Fruit fly (Drosophila melanogaster) whole organism, embryonic: Measurements from ENCODE around the gene CG34297.

Source experiments
- ATbp ChIP-seq: fragments of 200-800 bp; sonication (Bioruptor generic); optimal IDR thresholded peaks from 2 replicates; lab custom pipeline; 2017; ENCODE audit warnings: missing biosample characterization, mild to moderate bottlenecking, missing genetic modification characterization, missing genetic modification reagents
- Antp ChIP-seq: fragments of 200-800 bp; sonication (Bioruptor generic); optimal IDR thresholded peaks from 3 replicates; lab custom pipeline; 2016; ENCODE audit warnings: missing biosample characterization, missing genetic modification characterization
- Atf3 ChIP-seq: fragments of 200-800 bp; sonication (Bioruptor generic); optimal IDR thresholded peaks from 3 replicates; lab custom pipeline; 2016; ENCODE audit warnings: missing biosample characterization, missing genetic modification characterization
- Atf6 ChIP-seq: fragments of 200-800 bp; sonication (Bioruptor generic); IDR thresholded peaks from 2 replicates; pipeline ENCODE4 v1.3.6; 2022; ENCODE audit warnings: missing biosample characterization, missing genetic modification characterization
- CG10321 ChIP-seq: fragments of 200-800 bp; sonication (Bioruptor generic); IDR thresholded peaks from 2 replicates; pipeline ENCODE4 v1.3.6; 2022; ENCODE audit warnings: missing biosample characterization, missing genetic modification characterization
- CG12744 ChIP-seq: fragments of 200-800 bp; sonication (Bioruptor generic); optimal IDR thresholded peaks from 2 replicates; lab custom pipeline; 2016; ENCODE audit warnings: missing biosample characterization, missing genetic modification characterization
- CG14014 ChIP-seq: fragments of 200-800 bp; sonication (Bioruptor generic); IDR thresholded peaks from 2 replicates; pipeline ENCODE4 v1.3.6; 2022; ENCODE audit warnings: missing biosample characterization, missing genetic modification characterization
- CG1603 ChIP-seq: fragments of 200-800 bp; sonication (Bioruptor generic); optimal IDR thresholded peaks from 2 replicates; lab custom pipeline; 2019; ENCODE audit warnings: missing biosample characterization, mild to moderate bottlenecking, missing genetic modification characterization, moderate library complexity
- CG17359 ChIP-seq: fragments of 200-800 bp; sonication (Bioruptor generic); optimal IDR thresholded peaks from 3 replicates; lab custom pipeline; 2018; ENCODE audit warnings: missing biosample characterization, mild to moderate bottlenecking, missing genetic modification characterization, moderate library complexity
- CG17912 ChIP-seq: fragments of 200-800 bp; sonication (Bioruptor generic); optimal IDR thresholded peaks from 2 replicates; lab custom pipeline; 2018; ENCODE audit warnings: missing biosample characterization, mild to moderate bottlenecking, missing genetic modification characterization
- CG2875 ChIP-seq: fragments of 200-800 bp; sonication (Bioruptor generic); optimal IDR thresholded peaks from 2 replicates; lab custom pipeline; 2017; ENCODE audit warnings: missing biosample characterization, mild to moderate bottlenecking, missing genetic modification characterization, missing genetic modification reagents
- CG6654 ChIP-seq: fragments of 200-800 bp; sonication (Bioruptor generic); optimal IDR thresholded peaks from 2 replicates; lab custom pipeline; 2017; ENCODE audit warnings: missing biosample characterization, mild to moderate bottlenecking, missing genetic modification characterization
- CG7745 ChIP-seq: fragments of 200-800 bp; sonication (Bioruptor generic); optimal IDR thresholded peaks from 2 replicates; lab custom pipeline; 2018; ENCODE audit warnings: missing biosample characterization, mild to moderate bottlenecking, missing genetic modification characterization, moderate library complexity
- CG8290 ChIP-seq, 3 experiments: fragments of 200-800 bp; sonication (Bioruptor generic); optimal IDR thresholded peaks; 2 replicates each; lab custom pipeline; 2016 to 2019; ENCODE audit warnings: missing biosample characterization in 3 of 3, missing genetic modification characterization in 3 of 3, mild to moderate bottlenecking in 2 of 3, moderate library complexity in 1 of 3
- CHES-1-like ChIP-seq: fragments of 200-800 bp; sonication (Bioruptor generic); optimal IDR thresholded peaks from 2 replicates; lab custom pipeline; 2016; ENCODE audit warnings: missing biosample characterization, missing genetic modification characterization
- CTCF ChIP-seq: fragments of 200-800 bp; sonication (Bioruptor generic); optimal IDR thresholded peaks from 2 replicates; lab custom pipeline; 2017; ENCODE audit warnings: missing biosample characterization, mild to moderate bottlenecking, missing genetic modification characterization, moderate library complexity
- Dad ChIP-seq: fragments of 200-800 bp; sonication (Bioruptor generic); optimal IDR thresholded peaks from 3 replicates; lab custom pipeline; 2016; ENCODE audit warnings: missing biosample characterization, missing genetic modification characterization
- Hsf ChIP-seq: fragments of 200-800 bp; sonication (Bioruptor generic); optimal IDR thresholded peaks from 3 replicates; lab custom pipeline; 2016; ENCODE audit warnings: missing biosample characterization, missing genetic modification characterization
- Max ChIP-seq: fragments of 200-800 bp; sonication (Bioruptor generic); optimal IDR thresholded peaks from 2 replicates; lab custom pipeline; 2016; ENCODE audit warnings: missing biosample characterization, mild to moderate bottlenecking, missing genetic modification characterization
- Med ChIP-seq: fragments of 200-800 bp; sonication (Bioruptor generic); peaks from one replicate; lab custom pipeline; 2016; ENCODE audit warnings: missing biosample characterization, missing genetic modification characterization, mild to moderate bottlenecking, inconsistent platforms, moderate library complexity
- Opbp ChIP-seq: fragments of 200-800 bp; sonication (Bioruptor generic); IDR thresholded peaks from 3 replicates; pipeline ENCODE4 v1.3.6; 2022; ENCODE audit warnings: missing biosample characterization, missing genetic modification characterization; ENCODE audit not compliant: partially characterized antibody
- PHDP ChIP-seq: fragments of 200-800 bp; sonication (Bioruptor generic); optimal IDR thresholded peaks from 3 replicates; lab custom pipeline; 2018; ENCODE audit warnings: missing biosample characterization, mild to moderate bottlenecking, missing genetic modification characterization, moderate library complexity
- Poxn ChIP-seq: fragments of 200-800 bp; sonication (Bioruptor generic); IDR thresholded peaks from 2 replicates; pipeline ENCODE4 v1.3.6; 2022; ENCODE audit warnings: missing biosample characterization, missing genetic modification characterization
- Side ChIP-seq: fragments of 200-800 bp; sonication (Bioruptor generic); optimal IDR thresholded peaks from 2 replicates; lab custom pipeline; 2016; ENCODE audit warnings: missing biosample characterization, missing genetic modification characterization
- Ssrp ChIP-seq: fragments of 200-800 bp; sonication (Bioruptor generic); optimal IDR thresholded peaks from 2 replicates; lab custom pipeline; 2018; ENCODE audit warnings: missing biosample characterization, mild to moderate bottlenecking, missing genetic modification characterization, moderate library complexity
- Xbp1 ChIP-seq: fragments of 200-800 bp; sonication (Bioruptor generic); optimal IDR thresholded peaks from 3 replicates; lab custom pipeline; 2016; ENCODE audit warnings: missing biosample characterization, mild to moderate bottlenecking, missing genetic modification characterization
- Xrp1 ChIP-seq: fragments of 200-800 bp; sonication (Bioruptor generic); IDR thresholded peaks from 2 replicates; pipeline ENCODE4 v1.3.6; 2022; ENCODE audit warnings: missing biosample characterization, missing genetic modification characterization
- ash1 ChIP-seq: fragments of 200-800 bp; sonication (Bioruptor generic); optimal IDR thresholded peaks from 2 replicates; lab custom pipeline; 2018; ENCODE audit warnings: missing biosample characterization, mild to moderate bottlenecking, missing genetic modification characterization
- bigmax ChIP-seq: fragments of 200-800 bp; sonication (Bioruptor generic); optimal IDR thresholded peaks from 2 replicates; lab custom pipeline; 2018; ENCODE audit warnings: missing biosample characterization, mild to moderate bottlenecking, missing genetic modification characterization
- cas ChIP-seq: fragments of 200-800 bp; sonication (Bioruptor generic); IDR thresholded peaks from 2 replicates; pipeline ENCODE4 v1.3.6; 2022; ENCODE audit warnings: missing biosample characterization, missing genetic modification characterization
- cato ChIP-seq: fragments of 200-800 bp; sonication (Bioruptor generic); optimal IDR thresholded peaks from 2 replicates; lab custom pipeline; 2016; ENCODE audit warnings: missing biosample characterization, missing genetic modification characterization, borderline replicate concordance
- caup ChIP-seq: fragments of 200-800 bp; sonication (Bioruptor generic); optimal IDR thresholded peaks from 3 replicates; lab custom pipeline; 2017; ENCODE audit warnings: missing biosample characterization, mild to moderate bottlenecking, missing genetic modification characterization, moderate library complexity; ENCODE audit not compliant: severe bottlenecking
- chn ChIP-seq: fragments of 200-800 bp; sonication (Bioruptor generic); optimal IDR thresholded peaks from 2 replicates; lab custom pipeline; 2016; ENCODE audit warnings: missing biosample characterization, missing genetic modification characterization
- ci ChIP-seq: fragments of 200-800 bp; sonication (Bioruptor generic); IDR thresholded peaks from 3 replicates; pipeline ENCODE4 v1.3.6; 2022; ENCODE audit warnings: missing biosample characterization, missing genetic modification characterization
- da ChIP-seq: fragments of 200-800 bp; sonication (Bioruptor generic); optimal IDR thresholded peaks from 2 replicates; lab custom pipeline; 2016; ENCODE audit warnings: missing biosample characterization, missing genetic modification characterization
- dati ChIP-seq: fragments of 200-800 bp; sonication (Bioruptor generic); IDR thresholded peaks from 2 replicates; pipeline ENCODE4 v1.3.6; 2022; ENCODE audit warnings: missing biosample characterization, missing genetic modification characterization
- dysf ChIP-seq: fragments of 200-800 bp; sonication (Bioruptor generic); IDR thresholded peaks from 3 replicates; pipeline ENCODE4 v1.3.6; 2022; ENCODE audit warnings: missing biosample characterization, missing genetic modification characterization
- fd64A ChIP-seq: fragments of 200-800 bp; sonication (Bioruptor generic); optimal IDR thresholded peaks from 3 replicates; lab custom pipeline; 2018; ENCODE audit warnings: missing biosample characterization, mild to moderate bottlenecking, missing genetic modification characterization
- fru ChIP-seq: fragments of >200 bp; optimal IDR thresholded peaks from 2 replicates; lab custom pipeline; 2017
- gce ChIP-seq: fragments of 200-800 bp; sonication (Bioruptor generic); IDR thresholded peaks from 3 replicates; pipeline ENCODE4 v1.3.6; 2022; ENCODE audit warnings: missing biosample characterization, missing genetic modification characterization
- grau ChIP-seq: fragments of 200-800 bp; optimal IDR thresholded peaks from 3 replicates; lab custom pipeline; 2019; ENCODE audit warnings: missing biosample characterization, mild to moderate bottlenecking, missing genetic modification characterization, moderate library complexity
- gsb ChIP-seq: fragments of 200-800 bp; sonication (Bioruptor generic); IDR thresholded peaks from 2 replicates; pipeline ENCODE4 v1.3.6; 2022; ENCODE audit warnings: missing biosample characterization, missing genetic modification characterization
- psq ChIP-seq: fragments of 200-800 bp; sonication (Bioruptor generic); optimal IDR thresholded peaks from 2 replicates; lab custom pipeline; 2017; ENCODE audit warnings: missing biosample characterization, missing genetic modification characterization
- sc ChIP-seq, 3 experiments: fragments of >200 bp in 2 of 3; fragments of 200-800 bp in 1 of 3; sonication (Bioruptor generic) in 1 of 3; optimal IDR thresholded peaks; 2 replicates in 2 of 3; 3 replicates in 1 of 3; lab custom pipeline; 2017; ENCODE audit warnings: mild to moderate bottlenecking in 1 of 3, missing biosample characterization in 1 of 3, missing genetic modification characterization in 1 of 3, missing genetic modification reagents in 1 of 3
- scrt ChIP-seq: fragments of 200-800 bp; sonication (Bioruptor generic); optimal IDR thresholded peaks from 2 replicates; lab custom pipeline; 2018; ENCODE audit warnings: missing biosample characterization, mild to moderate bottlenecking, missing genetic modification characterization, moderate library complexity
- sens-2 ChIP-seq: fragments of 200-800 bp; sonication (Bioruptor generic); IDR thresholded peaks from 2 replicates; pipeline ENCODE4 v1.3.6; 2022; ENCODE audit warnings: missing biosample characterization, missing genetic modification characterization
- tgo ChIP-seq: fragments of 200-800 bp; sonication (Bioruptor generic); IDR thresholded peaks from 3 replicates; pipeline ENCODE4 v1.3.6; 2022; ENCODE audit warnings: missing biosample characterization, missing genetic modification characterization
- unc-4 ChIP-seq: fragments of 200-800 bp; sonication (Bioruptor generic); IDR thresholded peaks from 2 replicates; pipeline ENCODE4 v1.3.6; 2022; ENCODE audit warnings: missing biosample characterization, missing genetic modification characterization; ENCODE audit not compliant: partially characterized antibody
- wek ChIP-seq: fragments of 200-800 bp; sonication (Bioruptor generic); optimal IDR thresholded peaks from 3 replicates; lab custom pipeline; 2018; ENCODE audit warnings: missing biosample characterization, mild to moderate bottlenecking, missing genetic modification characterization, moderate library complexity

Gene CG34297

DNA sequence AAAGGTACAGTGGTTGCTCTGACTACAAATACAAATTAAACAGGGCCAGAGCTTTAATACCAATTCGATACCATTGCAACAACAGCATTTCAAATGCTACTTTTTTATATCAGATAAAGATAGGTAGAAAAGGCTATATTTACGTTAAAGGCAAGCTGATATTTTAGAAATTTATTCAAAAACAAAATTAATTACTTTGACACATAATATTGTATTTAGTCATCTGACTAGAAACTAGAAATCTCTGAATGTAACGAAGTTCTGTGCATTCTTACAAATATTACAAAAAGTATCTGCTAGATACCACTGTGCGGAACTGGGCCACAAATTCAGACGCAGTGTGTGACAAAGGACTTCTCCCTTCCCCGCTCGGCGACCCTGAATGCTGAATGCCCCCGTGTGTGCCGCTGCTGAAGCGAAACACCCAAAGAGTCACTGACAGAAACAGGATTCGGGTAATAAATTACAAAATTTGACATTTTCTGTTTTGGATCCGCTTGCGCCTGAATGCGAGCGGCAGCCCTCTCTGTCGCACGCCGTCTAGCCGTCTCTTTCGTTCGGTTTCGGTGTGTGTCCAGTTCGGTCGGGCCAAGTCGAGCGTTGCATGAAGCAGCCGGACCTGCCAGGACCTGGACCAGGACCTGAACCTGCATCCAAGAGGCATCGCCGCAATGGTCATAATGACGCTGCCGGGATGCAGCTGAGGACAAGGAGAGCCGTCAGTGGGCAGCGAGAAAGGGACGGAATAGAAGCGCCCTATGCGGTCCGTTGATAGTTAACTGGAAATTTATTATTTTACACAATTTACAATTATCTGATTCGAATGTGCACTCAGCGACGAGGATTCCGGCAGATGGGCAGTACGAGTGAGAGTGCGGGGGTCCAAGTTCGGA is 13.2 kb upstream of the CG34297 start:
- TF ChIP-seq cato (GFP tag; lab: Kevin White, UChicago) (peak; percentile 14), Side (no peak), Antp (GFP tag; lab: Kevin White, UChicago) (no peak), scrt (GFP tag; lab: Kevin White, UChicago) (peak; percentile 11), CG6654 (peak; percentile 1), Hsf (peak; percentile 14), Xbp1 (GFP tag; lab: Kevin White, UChicago) (peak; percentile 30), ATbp (peak; percentile 39), grau (tag; lab: Kevin White, UChicago) (peak; percentile 62), PHDP (tag; lab: Kevin White, UChicago) (peak; percentile 43), fd64A (no peak), dysf (GFP tag; lab: Robert Waterston, UW) (0 out of 3 replicates have a peak, but pooled peaks have one; percentile 35), Poxn (GFP tag; lab: Robert Waterston, UW) (no peak), tgo (GFP tag; lab: Robert Waterston, UW) (no peak), CHES-1-like (GFP tag; lab: Kevin White, UChicago) (peak; percentile 22), CG17359 (tag; lab: Kevin White, UChicago) (peak; percentile 28), CG10321 (GFP tag; lab: Robert Waterston, UW) (no peak), bigmax (no peak), CG8290 (GFP tag; optimal IDR thresholded peaks at IDR 0.05; lab: Kevin White, UChicago) (no peak), CG8290 (tag; optimal IDR thresholded peaks at IDR 0.05; lab: Kevin White, UChicago) (no peak), Opbp (GFP tag; lab: Robert Waterston, UW) (no peak), chn (GFP tag; lab: Kevin White, UChicago) (no peak), Atf6 (GFP tag; lab: Robert Waterston, UW) (no peak), CG1603 (tag; lab: Kevin White, UChicago) (no peak), gce (GFP tag; lab: Robert Waterston, UW) (no peak), CG2875 (no peak), da (GFP tag; lab: Kevin White, UChicago) (no peak), dati (no peak), Xrp1 (GFP tag; lab: Robert Waterston, UW) (peak; percentile 39; the same call in 1 of the 2 replicates), gsb (GFP tag; lab: Robert Waterston, UW) (no peak), Ssrp (tag; lab: Kevin White, UChicago) (peak; percentile 9), CG7745 (tag; lab: Kevin White, UChicago) (no peak), ci (GFP tag; lab: Robert Waterston, UW) (0 out of 3 replicates have a peak, but pooled peaks have one; percentile 6), wek (no peak), cas (GFP tag; lab: Robert Waterston, UW) (no peak), Dad (GFP tag; lab: Kevin White, UChicago) (no peak), Max (GFP tag; lab: Kevin White, UChicago) (no peak), unc-4 (GFP tag; lab: Robert Waterston, UW) (no peak), psq (GFP tag; lab: Kevin White, UChicago) (no peak), Atf3 (GFP tag; lab: Kevin White, UChicago) (no peak), caup (no peak), CTCF (GFP tag; lab: Kevin White, UChicago) (no peak), Med (GFP tag; lab: Kevin White, UChicago) (peak; percentile 56), sens-2 (GFP tag; lab: Robert Waterston, UW) (no peak), CG14014 (GFP tag; lab: Robert Waterston, UW) (no peak), sc (optimal IDR thresholded peaks at IDR 0.05; lab: Kevin White, UChicago) (no peak), sc (GFP tag; optimal IDR thresholded peaks at IDR 0.05; lab: Kevin White, UChicago) (no peak), fru (lab: Kevin White, UChicago) (no peak), CG17912 (no peak), ash1 (no peak), CG12744 (GFP tag; lab: Kevin White, UChicago) (no peak)
